Fruit fly (Drosophila melanogaster): Measurements from ENCODE around the gene Ndfip.

dm6 chr3L:17652878-17653700 is 991 bp downstream of the Ndfip start:
- TF ChIP-seq psq (optimal IDR thresholded peaks at IDR 0.05) (no peak), h (optimal IDR thresholded peaks at IDR 0.05) (no peak), Sin3A (optimal IDR thresholded peaks at IDR 0.05) (no peak), insv (optimal IDR thresholded peaks at IDR 0.05) (no peak), Myc (optimal IDR thresholded peaks at IDR 0.05) (no peak)

Measured in Kc167 (cell line).